Worm (Caenorhabditis elegans): ENCODE results near the gene pqn-71.
A peak's percentile ranks its signal among the peaks of the same experiment; 100 is the strongest.

The pqn-71 gene

ce11 chrV:15431322-15432052, 34.0 kb upstream of the pqn-71 start:
- no peak for TF ChIP-seq ceh-27 (GFP tag; optimal IDR thresholded peaks at IDR 0.05)
- TF ChIP-seq nfyb-1 (GFP tag; IDR thresholded peaks at IDR 0.05), result no peak
- no peak for TF ChIP-seq gei-17 (GFP tag; optimal IDR thresholded peaks at IDR 0.05)
- TF ChIP-seq ztf-26 (tag; optimal IDR thresholded peaks at IDR 0.05), result no peak
- TF ChIP-seq aptf-2 (GFP tag; conservative IDR thresholded peaks at IDR 0.05), result 0 out of 2 replicates have a peak, but pooled peaks have one; percentile 61
- no peak for TF ChIP-seq fkh-3 (tag; optimal IDR thresholded peaks at IDR 0.05)
- no peak for TF ChIP-seq egl-18 (GFP tag; IDR thresholded peaks at IDR 0.05)
- TF ChIP-seq C06A6.2 (GFP tag; conservative IDR thresholded peaks at IDR 0.05), result no peak
- peak; percentile 63; the same call in 1 of the 2 replicates for TF ChIP-seq ztf-6 (GFP tag; IDR thresholded peaks at IDR 0.05)
- TF ChIP-seq xnd-1 (tag; optimal IDR thresholded peaks at IDR 0.05), result no peak
- no peak for TF ChIP-seq ztf-18 (tag; optimal IDR thresholded peaks at IDR 0.05)
- 0 out of 2 replicates have a peak, but pooled peaks have one; percentile 35 for TF ChIP-seq nfya-2 (GFP tag; IDR thresholded peaks at IDR 0.05)
- peak; percentile 20 for TF ChIP-seq F55B11.4 (tag; optimal IDR thresholded peaks at IDR 0.05; ENCODE audit: borderline replicate concordance, insufficient read depth)
- no peak for TF ChIP-seq lsy-27 (tag; optimal IDR thresholded peaks at IDR 0.05; ENCODE audit: borderline replicate concordance, insufficient read depth)
- TF ChIP-seq nhr-120 (GFP tag; IDR thresholded peaks at IDR 0.05), result no peak
- TF ChIP-seq mcd-1 (GFP tag; IDR thresholded peaks at IDR 0.05), result no peak
- 0 out of 2 replicates have a peak, but pooled peaks have one; percentile 12 for TF ChIP-seq bed-1 (GFP tag; IDR thresholded peaks at IDR 0.05)
- no peak for TF ChIP-seq aptf-3 (GFP tag; IDR thresholded peaks at IDR 0.05)
- TF ChIP-seq lag-1 (GFP tag; IDR thresholded peaks at IDR 0.05), result 0 out of 2 replicates have a peak, but pooled peaks have one; percentile 66
- TF ChIP-seq attf-3 (GFP tag; conservative IDR thresholded peaks at IDR 0.05), result 0 out of 2 replicates have a peak, but pooled peaks have one; percentile 14
- TF ChIP-seq efl-1 (GFP tag; optimal IDR thresholded peaks at IDR 0.05), result no peak
- no peak for TF ChIP-seq nhr-27 (tag; optimal IDR thresholded peaks at IDR 0.05)
- TF ChIP-seq madf-8 (GFP tag; conservative IDR thresholded peaks at IDR 0.05), result no peak

- no peak for TF ChIP-seq Y95B8A.8 (GFP tag; IDR thresholded peaks at IDR 0.05)
- TF ChIP-seq madf-8 (GFP tag; conservative IDR thresholded peaks at IDR 0.05), result no peak
- no peak for TF ChIP-seq unc-62 (GFP tag; optimal IDR thresholded peaks at IDR 0.05)
- no peak for TF ChIP-seq snpc-3.4 (tag; optimal IDR thresholded peaks at IDR 0.05)
- no peak for TF ChIP-seq akir-1 (GFP tag; optimal IDR thresholded peaks at IDR 0.05)
- TF ChIP-seq F52B5.7 (tag; optimal IDR thresholded peaks at IDR 0.05), result no peak
- TF ChIP-seq ztf-18 (tag; optimal IDR thresholded peaks at IDR 0.05), result no peak
- no peak for TF ChIP-seq madf-3 (GFP tag; IDR thresholded peaks at IDR 0.05)
- no peak for TF ChIP-seq bed-1 (GFP tag; IDR thresholded peaks at IDR 0.05)
- no peak for TF ChIP-seq Y67H2A.10 (GFP tag; conservative IDR thresholded peaks at IDR 0.05)
- TF ChIP-seq ceh-100 (GFP tag; IDR thresholded peaks at IDR 0.05), result no peak
- TF ChIP-seq ztf-26 (tag; optimal IDR thresholded peaks at IDR 0.05), result no peak
- no peak for TF ChIP-seq ztf-22 (GFP tag; optimal IDR thresholded peaks at IDR 0.05)
- no peak for TF ChIP-seq F10E7.11 (tag; optimal IDR thresholded peaks at IDR 0.05)
- no peak for TF ChIP-seq sptf-2 (GFP tag; optimal IDR thresholded peaks at IDR 0.05)
- no peak for TF ChIP-seq zim-3 (tag; optimal IDR thresholded peaks at IDR 0.05)
- no peak for TF ChIP-seq fkh-3 (tag; optimal IDR thresholded peaks at IDR 0.05)
- no peak for TF ChIP-seq dpff-1 (tag; optimal IDR thresholded peaks at IDR 0.05)
Observed at ce11 chrV:15432457-15432856, 33.0 kb upstream of the pqn-71 start, which contains the start of gene T26H5.8. Gene T26H5.8, minus strand, starts transcription at chrV:15432726.

All from whole organism, young adult.